Worm (Caenorhabditis elegans) whole organism, L4 larva: ENCODE data around the gene jkk-1.

Experiments used
- F37D6.2 ChIP-seq: sonication (generic microtip); optimal IDR thresholded peaks from 2 replicates; lab custom pipeline; 2016; ENCODE audit warnings: mild to moderate bottlenecking, missing genetic modification characterization, missing compliant biosample characterization
- F44E2.7 ChIP-seq: fragments of 200-800 bp; sonication (Bioruptor generic); IDR thresholded peaks from 2 replicates; pipeline ENCODE4 v2.1.2; 2022; ENCODE audit warnings: missing genetic modification characterization, missing compliant biosample characterization
- F49E8.2 ChIP-seq: sonication (generic microtip); optimal IDR thresholded peaks from 2 replicates; lab custom pipeline; 2016; ENCODE audit warnings: missing compliant biosample characterization, mild to moderate bottlenecking, missing genetic modification characterization, borderline replicate concordance
- T26A8.4 ChIP-seq: fragments of 200-800 bp; sonication (Bioruptor generic); IDR thresholded peaks from 2 replicates; pipeline ENCODE4 v1.3.6; 2022; ENCODE audit warnings: missing genetic modification characterization, missing compliant biosample characterization
- Y105C5A.15 ChIP-seq: fragments of 200-800 bp; sonication (Bioruptor generic); IDR thresholded peaks from 2 replicates; pipeline ENCODE4 v1.3.6; 2022; ENCODE audit warnings: missing genetic modification characterization, missing compliant biosample characterization
- Y48G9A.11 ChIP-seq: fragments of 200-800 bp; sonication (Bioruptor generic); IDR thresholded peaks from 2 replicates; pipeline ENCODE4 v1.3.6; 2022; ENCODE audit warnings: missing genetic modification reagents, missing genetic modification characterization, missing compliant biosample characterization
- Y5F2A.4 ChIP-seq: fragments of 200-800 bp; sonication (Bioruptor generic); optimal IDR thresholded peaks from 2 replicates; lab custom pipeline; 2018; ENCODE audit warnings: mild to moderate bottlenecking, missing genetic modification characterization, missing compliant biosample characterization
- Y75B8A.6 ChIP-seq: fragments of 200-800 bp; sonication (Bioruptor generic); IDR thresholded peaks from 2 replicates; pipeline ENCODE4 v1.3.6; 2022; ENCODE audit warnings: missing genetic modification reagents, missing genetic modification characterization, missing compliant biosample characterization
- ZK337.2 ChIP-seq: fragments of 200-800 bp; sonication (Bioruptor generic); IDR thresholded peaks from 2 replicates; pipeline ENCODE4 v1.3.6; 2022; ENCODE audit warnings: missing genetic modification reagents, missing genetic modification characterization, missing compliant biosample characterization
- ZK546.5 ChIP-seq, 2 experiments: sonication (generic microtip); optimal IDR thresholded peaks; 2 replicates each; lab custom pipeline; 2017; ENCODE audit warnings: missing biosample characterization in 2 of 2, missing genetic modification characterization in 2 of 2
- aha-1 ChIP-seq: fragments of 150-350 bp; peaks from one replicate; lab custom pipeline; 2014; ENCODE audit warnings: missing biosample characterization, missing genetic modification characterization
- arid-1 ChIP-seq: fragments of 200-800 bp; sonication (Bioruptor generic); conservative IDR thresholded peaks from 2 replicates; pipeline ENCODE4 v1.3.6; 2022; ENCODE audit warnings: missing genetic modification reagents, missing genetic modification characterization, missing compliant biosample characterization
- attf-4 ChIP-seq: sonication (generic microtip); optimal IDR thresholded peaks from 3 replicates; lab custom pipeline; 2017; ENCODE audit warnings: missing biosample characterization, missing genetic modification characterization
- ceh-62 ChIP-seq: sonication (generic microtip); optimal IDR thresholded peaks from 2 replicates; lab custom pipeline; 2017; ENCODE audit warnings: missing biosample characterization, missing genetic modification characterization
- ceh-82 ChIP-seq: sonication (generic microtip); optimal IDR thresholded peaks from 2 replicates; lab custom pipeline; 2017; ENCODE audit warnings: missing biosample characterization, missing genetic modification characterization
- ces-1 ChIP-seq: fragments of 150-350 bp; sonication (generic microtip); optimal IDR thresholded peaks from 4 replicates; lab custom pipeline; 2014; ENCODE audit warnings: missing biosample characterization, missing genetic modification reagents, missing genetic modification characterization
- daf-12 ChIP-seq: fragments of 150-350 bp; optimal IDR thresholded peaks from 2 replicates; lab custom pipeline; 2014; ENCODE audit warnings: missing biosample characterization, missing genetic modification reagents, missing genetic modification characterization
- daf-19 ChIP-seq: fragments of 200-800 bp; sonication (Bioruptor generic); conservative IDR thresholded peaks from 2 replicates; pipeline ENCODE4 v1.3.6; 2022; ENCODE audit warnings: missing genetic modification characterization, missing compliant biosample characterization
- daf-8 ChIP-seq: fragments of 200-800 bp; sonication (Bioruptor generic); IDR thresholded peaks from 2 replicates; pipeline ENCODE4 v1.3.6; 2022; ENCODE audit warnings: missing genetic modification characterization, missing compliant biosample characterization
- dmd-6 ChIP-seq: fragments of 200-800 bp; sonication (Bioruptor generic); IDR thresholded peaks from 2 replicates; pipeline ENCODE4 v1.3.6; 2022; ENCODE audit warnings: missing genetic modification reagents, missing genetic modification characterization, missing compliant biosample characterization
- egl-27 ChIP-seq: sonication (generic microtip); optimal IDR thresholded peaks from 3 replicates; lab custom pipeline; 2017; ENCODE audit warnings: missing biosample characterization, missing genetic modification reagents, missing genetic modification characterization
- egl-43 ChIP-seq: fragments of 200-800 bp; sonication (Bioruptor generic); IDR thresholded peaks from 2 replicates; pipeline ENCODE4 v1.3.6; 2022; ENCODE audit warnings: missing genetic modification reagents, missing genetic modification characterization, missing compliant biosample characterization
- fkh-10 ChIP-seq: fragments of 150-350 bp; optimal IDR thresholded peaks from 2 replicates; lab custom pipeline; 2014; ENCODE audit warnings: missing biosample characterization, missing genetic modification reagents, missing genetic modification characterization
- gei-8 ChIP-seq: fragments of 200-800 bp; sonication (Bioruptor generic); optimal IDR thresholded peaks from 2 replicates; lab custom pipeline; 2018; ENCODE audit warnings: mild to moderate bottlenecking, missing genetic modification characterization, missing compliant biosample characterization
- hlh-11 ChIP-seq: fragments of 200-800 bp; sonication (Bioruptor generic); optimal IDR thresholded peaks from 2 replicates; lab custom pipeline; 2018; ENCODE audit warnings: mild to moderate bottlenecking, missing genetic modification characterization, missing compliant biosample characterization
- jun-1 ChIP-seq: fragments of 150-350 bp; optimal IDR thresholded peaks from 2 replicates; lab custom pipeline; 2014; ENCODE audit warnings: missing biosample characterization, missing genetic modification reagents, missing genetic modification characterization
- lim-7 ChIP-seq: fragments of 200-800 bp; sonication (Bioruptor generic); IDR thresholded peaks from 2 replicates; pipeline ENCODE4 v1.3.6; 2022; ENCODE audit warnings: missing genetic modification characterization, missing compliant biosample characterization
- lin-1 ChIP-seq: fragments of 200-800 bp; sonication (Bioruptor generic); IDR thresholded peaks from 2 replicates; pipeline ENCODE4 v1.3.6; 2022; ENCODE audit warnings: missing genetic modification reagents, missing genetic modification characterization, missing compliant biosample characterization
- lin-15B ChIP-seq: fragments of 150-350 bp; sonication (generic microtip); optimal IDR thresholded peaks from 3 replicates; lab custom pipeline; 2014; ENCODE audit warnings: missing biosample characterization, missing genetic modification characterization
- madf-5 ChIP-seq, 2 experiments: fragments of 200-800 bp; sonication (Bioruptor generic); IDR thresholded peaks; 2 replicates each; pipeline ENCODE4 v1.3.6; 2022; ENCODE audit warnings: missing compliant biosample characterization in 2 of 2, missing genetic modification characterization in 2 of 2
- mdt-29 ChIP-seq: fragments of 200-800 bp; sonication (Bioruptor generic); IDR thresholded peaks from 2 replicates; pipeline ENCODE4 v1.3.6; 2022; ENCODE audit warnings: missing genetic modification reagents, missing genetic modification characterization, missing compliant biosample characterization
- mep-1 ChIP-seq: fragments of 150-350 bp; sonication (generic microtip); optimal IDR thresholded peaks from 3 replicates; lab custom pipeline; 2014; ENCODE audit warnings: missing biosample characterization, missing genetic modification characterization
- mes-2 ChIP-seq: sonication (generic microtip); optimal IDR thresholded peaks from 2 replicates; lab custom pipeline; 2016; ENCODE audit warnings: missing genotype, mild to moderate bottlenecking, missing genetic modification characterization, missing compliant biosample characterization; ENCODE audit not compliant: poor library complexity, severe bottlenecking
- mxl-2 ChIP-seq: fragments of 200-800 bp; sonication (Bioruptor generic); conservative IDR thresholded peaks from 2 replicates; pipeline ENCODE4 v1.3.6; 2022; ENCODE audit warnings: missing genetic modification reagents, missing genetic modification characterization, missing compliant biosample characterization
- nhr-111 ChIP-seq: fragments of 200-800 bp; sonication (Bioruptor generic); optimal IDR thresholded peaks from 2 replicates; lab custom pipeline; 2018; ENCODE audit warnings: mild to moderate bottlenecking, missing genetic modification characterization, missing compliant biosample characterization
- nhr-25 ChIP-seq: sonication (generic microtip); optimal IDR thresholded peaks from 2 replicates; lab custom pipeline; 2017; ENCODE audit warnings: missing genetic modification characterization, mild to moderate bottlenecking, missing compliant biosample characterization, antibody characterized with exemption, moderate library complexity, borderline replicate concordance; ENCODE audit not compliant: insufficient read depth
- nhr-28 ChIP-seq: fragments of 150-350 bp; optimal IDR thresholded peaks from 2 replicates; lab custom pipeline; 2014; ENCODE audit warnings: missing biosample characterization, missing genetic modification characterization
- nhr-42 ChIP-seq: fragments of 200-800 bp; sonication (Bioruptor generic); IDR thresholded peaks from 2 replicates; pipeline ENCODE4 v1.3.6; 2022; ENCODE audit warnings: missing genetic modification characterization, missing compliant biosample characterization
- nhr-48 ChIP-seq: sonication (generic microtip); optimal IDR thresholded peaks from 2 replicates; lab custom pipeline; 2016; ENCODE audit warnings: mild to moderate bottlenecking, missing genetic modification characterization, missing compliant biosample characterization
- pha-4 ChIP-seq, 2 experiments: fragments of 150-350 bp in 1 of 2; fragments of 200-800 bp in 1 of 2; sonication (Bioruptor generic) in 1 of 2; IDR thresholded peaks in 1 of 2; optimal IDR thresholded peaks in 1 of 2; 2 replicates each; pipeline versions ENCODE4 v1.3.6 to Lab custom; 2014 to 2022; ENCODE audit warnings: missing genetic modification characterization in 2 of 2, missing genetic modification reagents in 2 of 2, missing biosample characterization in 1 of 2, missing compliant biosample characterization in 1 of 2
- pqm-1 ChIP-seq: sonication (generic microtip); optimal IDR thresholded peaks from 2 replicates; lab custom pipeline; 2017; ENCODE audit warnings: missing biosample characterization, missing genetic modification characterization
- saeg-2 ChIP-seq: fragments of 200-800 bp; sonication (Bioruptor generic); IDR thresholded peaks from 2 replicates; pipeline ENCODE4 v1.3.6; 2022; ENCODE audit warnings: missing genetic modification reagents, missing genetic modification characterization, missing compliant biosample characterization
- skn-1 ChIP-seq: fragments of 150-350 bp; optimal IDR thresholded peaks from 2 replicates; lab custom pipeline; 2014; ENCODE audit warnings: missing biosample characterization, missing genetic modification characterization
- snpc-4 ChIP-seq: fragments of 150-350 bp; optimal IDR thresholded peaks from 2 replicates; lab custom pipeline; 2014; ENCODE audit warnings: missing biosample characterization, missing genetic modification characterization
- spr-3 ChIP-seq: fragments of 200-800 bp; sonication (Bioruptor generic); optimal IDR thresholded peaks from 2 replicates; lab custom pipeline; 2018; ENCODE audit warnings: mild to moderate bottlenecking, missing genetic modification characterization, missing compliant biosample characterization
- tra-1 ChIP-seq: fragments of 200-800 bp; sonication (Bioruptor generic); IDR thresholded peaks from 2 replicates; pipeline ENCODE4 v1.3.6; 2022; ENCODE audit warnings: missing genetic modification reagents, missing genetic modification characterization, missing compliant biosample characterization
- unc-39 ChIP-seq: sonication (generic microtip); optimal IDR thresholded peaks from 2 replicates; lab custom pipeline; 2017; ENCODE audit warnings: missing biosample characterization, missing genetic modification characterization
- unc-62 ChIP-seq, 3 experiments: fragments of 150-350 bp in 1 of 3; sonication (generic microtip); optimal IDR thresholded peaks in 2 of 3; peaks in 1 of 3; 1 replicate in 1 of 3; 2 replicates in 2 of 3; lab custom pipeline; 2014 to 2017; ENCODE audit warnings: missing biosample characterization in 3 of 3, missing genetic modification characterization in 3 of 3, missing genetic modification reagents in 3 of 3, missing genotype in 1 of 3
- vab-7 ChIP-seq: fragments of 200-800 bp; sonication (Bioruptor generic); IDR thresholded peaks from 2 replicates; pipeline ENCODE4 v1.3.6; 2022; ENCODE audit warnings: missing genetic modification reagents, missing genetic modification characterization, missing compliant biosample characterization
- ztf-11 ChIP-seq: fragments of 150-350 bp; optimal IDR thresholded peaks from 2 replicates; lab custom pipeline; 2014; ENCODE audit warnings: missing biosample characterization, missing genetic modification characterization
- ztf-7 ChIP-seq: fragments of 150-350 bp; optimal IDR thresholded peaks from 2 replicates; lab custom pipeline; 2014; ENCODE audit warnings: missing biosample characterization, missing genetic modification characterization

Gene jkk-1

DNA sequence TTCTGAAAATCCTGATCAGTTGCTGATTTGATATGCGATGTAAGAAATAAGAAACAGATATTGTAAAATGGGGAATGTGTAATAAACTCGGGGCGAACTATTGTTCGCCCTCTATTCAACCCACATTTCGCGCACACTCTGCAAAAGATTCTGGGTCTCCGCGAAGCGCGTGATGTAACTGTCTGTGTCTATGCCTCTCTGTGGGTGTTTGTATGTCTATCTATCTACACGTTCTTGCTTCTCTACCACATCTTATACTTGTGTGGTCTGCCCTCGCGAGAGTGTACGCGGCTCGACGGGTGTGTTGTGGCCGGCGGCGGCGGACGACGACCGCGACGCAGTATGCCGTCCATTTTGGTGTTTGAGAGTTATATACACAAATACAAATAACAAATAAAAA, 31.8 kb upstream of the jkk-1 start (continued):
- TF ChIP-seq pqm-1 (peak; percentile 6), saeg-2 (GFP tag; lab: Robert Waterston, UW) (no peak), F44E2.7 (GFP tag; lab: Robert Waterston, UW) (no peak), daf-19 (no peak), F49E8.2 (tag; lab: Kevin White, UChicago) (no peak), mxl-2 (GFP tag; lab: Robert Waterston, UW) (no peak), mes-2 (tag; lab: Kevin White, UChicago) (peak; percentile 81), spr-3 (no peak), hlh-11 (tag; lab: Kevin White, UChicago) (peak; percentile 89), vab-7 (GFP tag; lab: Robert Waterston, UW) (no peak), nhr-42 (GFP tag; lab: Robert Waterston, UW) (0 out of 2 replicates have a peak, but pooled peaks have one; percentile 7), lin-1 (GFP tag; lab: Robert Waterston, UW) (peak; percentile 62; the same call in 1 of the 2 replicates), ceh-82 (tag; lab: Kevin White, UChicago) (no peak), ZK337.2 (GFP tag; lab: Robert Waterston, UW) (no peak), Y75B8A.6 (GFP tag; lab: Robert Waterston, UW) (no peak), snpc-4 (no peak), nhr-48 (peak; percentile 28), unc-39 (tag; lab: Kevin White, UChicago) (no peak), tra-1 (GFP tag; lab: Robert Waterston, UW) (no peak), arid-1 (GFP tag; lab: Robert Waterston, UW) (no peak), Y48G9A.11 (GFP tag; lab: Robert Waterston, UW) (no peak), ztf-7 (tag; lab: Kevin White, UChicago) (no peak), skn-1 (no peak), Y105C5A.15 (GFP tag; lab: Robert Waterston, UW) (no peak), pha-4 (GFP tag; IDR thresholded peaks at IDR 0.05; lab: Robert Waterston, UW) (no peak), pha-4 (tag; optimal IDR thresholded peaks at IDR 0.05; lab: Kevin White, UChicago) (no peak), Y5F2A.4 (no peak), aha-1 (peak; percentile 93), ztf-11 (tag; lab: Kevin White, UChicago) (no peak), mdt-29 (no peak), ZK546.5 (tag; optimal IDR thresholded peaks at IDR 0.05; lab: Kevin White, UChicago) (no peak), nhr-25 (tag; lab: Kevin White, UChicago) (peak; percentile 4), egl-27 (tag; lab: Kevin White, UChicago) (no peak), egl-43 (GFP tag; lab: Robert Waterston, UW) (no peak), attf-4 (tag; lab: Kevin White, UChicago) (no peak), lim-7 (GFP tag; lab: Robert Waterston, UW) (0 out of 2 replicates have a peak, but pooled peaks have one; percentile 5), jun-1 (tag; lab: Kevin White, UChicago) (peak; percentile 26), lin-15B (tag; lab: Kevin White, UChicago) (no peak), mep-1 (tag; lab: Kevin White, UChicago) (peak; percentile 81), nhr-111 (GFP tag; lab: Kevin White, UChicago) (no peak), ceh-62 (tag; lab: Kevin White, UChicago) (no peak), fkh-10 (GFP tag; lab: Kevin White, UChicago) (peak; percentile 10), dmd-6 (GFP tag; lab: Robert Waterston, UW) (peak; percentile 67), nhr-28 (tag; lab: Kevin White, UChicago) (peak; percentile 86), madf-5 (GFP tag; IDR thresholded peaks at IDR 0.05; lab: Robert Waterston, UW) (no peak), daf-12 (no peak), daf-8 (GFP tag; lab: Robert Waterston, UW) (no peak), gei-8 (GFP tag; lab: Kevin White, UChicago) (no peak), F37D6.2 (tag; lab: Kevin White, UChicago) (peak; percentile 53), ces-1 (GFP tag; lab: Kevin White, UChicago) (no peak), T26A8.4 (peak; percentile 59), unc-62 (GFP tag; optimal IDR thresholded peaks at IDR 0.05 in 1 of 2; lab: Kevin White, UChicago) (peak in 1 of 2 experiments; percentile 95), unc-62 (tag; optimal IDR thresholded peaks at IDR 0.05; lab: Kevin White, UChicago) (no peak)
